Fruit fly (Drosophila melanogaster) whole organism, embryonic: ENCODE results near the gene CG6689.

Experiments
- Adf1 ChIP-seq: fragments of 200-800 bp; sonication (Bioruptor generic); IDR thresholded peaks from 2 replicates; pipeline ENCODE4 v1.3.6; 2022; ENCODE audit warnings: missing biosample characterization, missing genetic modification characterization
- Asciz ChIP-seq: fragments of 200-800 bp; sonication (Bioruptor generic); optimal IDR thresholded peaks from 2 replicates; lab custom pipeline; 2017; ENCODE audit warnings: missing biosample characterization, mild to moderate bottlenecking, missing genetic modification characterization, missing genetic modification reagents
- Atf-2 ChIP-seq: fragments of 200-800 bp; sonication (Bioruptor generic); optimal IDR thresholded peaks from 2 replicates; lab custom pipeline; 2016; ENCODE audit warnings: missing biosample characterization, missing genetic modification characterization
- Blimp-1 ChIP-seq: fragments of 200-800 bp; sonication (Bioruptor generic); optimal IDR thresholded peaks from 3 replicates; lab custom pipeline; 2018; ENCODE audit warnings: missing biosample characterization, missing genetic modification characterization, mild to moderate bottlenecking, moderate library complexity, missing genetic modification reagents
- Bteb2 ChIP-seq: fragments of 200-800 bp; sonication (Bioruptor generic); optimal IDR thresholded peaks from 2 replicates; lab custom pipeline; 2016; ENCODE audit warnings: missing biosample characterization, missing genetic modification characterization
- CG10366 ChIP-seq: fragments of 200-800 bp; sonication (Bioruptor generic); IDR thresholded peaks from 2 replicates; pipeline ENCODE4 v1.3.6; 2022; ENCODE audit warnings: missing biosample characterization, missing genetic modification characterization
- CG10431 ChIP-seq: fragments of 200-800 bp; sonication (Bioruptor generic); optimal IDR thresholded peaks from 3 replicates; lab custom pipeline; 2018; ENCODE audit warnings: missing biosample characterization, mild to moderate bottlenecking, missing genetic modification characterization
- CG10462 ChIP-seq: fragments of 200-800 bp; sonication (Bioruptor generic); optimal IDR thresholded peaks from 2 replicates; lab custom pipeline; 2016; ENCODE audit warnings: missing biosample characterization, missing genetic modification characterization
- CG10543 ChIP-seq: fragments of 200-800 bp; sonication (Bioruptor generic); optimal IDR thresholded peaks from 3 replicates; lab custom pipeline; 2017; ENCODE audit warnings: missing biosample characterization, mild to moderate bottlenecking, missing genetic modification characterization, moderate library complexity
- CG11723 ChIP-seq: fragments of 200-800 bp; sonication (Bioruptor generic); optimal IDR thresholded peaks from 2 replicates; lab custom pipeline; 2017; ENCODE audit warnings: missing biosample characterization, mild to moderate bottlenecking, missing genetic modification characterization
- CG14050 ChIP-seq: fragments of 200-800 bp; sonication (Bioruptor generic); IDR thresholded peaks from 3 replicates; pipeline ENCODE4 v1.3.6; 2022; ENCODE audit warnings: missing biosample characterization, missing genetic modification characterization
- CG17912 ChIP-seq: fragments of 200-800 bp; sonication (Bioruptor generic); optimal IDR thresholded peaks from 2 replicates; lab custom pipeline; 2018; ENCODE audit warnings: missing biosample characterization, mild to moderate bottlenecking, missing genetic modification characterization
- CG18262 ChIP-seq: fragments of 200-800 bp; optimal IDR thresholded peaks from 3 replicates; lab custom pipeline; 2019; ENCODE audit warnings: missing biosample characterization, mild to moderate bottlenecking, missing genetic modification characterization, moderate library complexity
- CG18476 ChIP-seq: fragments of 200-800 bp; sonication (Bioruptor generic); optimal IDR thresholded peaks from 2 replicates; lab custom pipeline; 2016; ENCODE audit warnings: missing biosample characterization, mild to moderate bottlenecking, missing genetic modification characterization
- CG2116 ChIP-seq: fragments of 200-800 bp; sonication (Bioruptor generic); optimal IDR thresholded peaks from 3 replicates; lab custom pipeline; 2018; ENCODE audit warnings: missing biosample characterization, mild to moderate bottlenecking, missing genetic modification characterization
- CG31365 ChIP-seq: fragments of 200-800 bp; sonication (Bioruptor generic); optimal IDR thresholded peaks from 2 replicates; lab custom pipeline; 2018; ENCODE audit warnings: missing biosample characterization, mild to moderate bottlenecking, missing genetic modification characterization
- CG42726 ChIP-seq: fragments of 200-800 bp; sonication (Bioruptor generic); IDR thresholded peaks from 2 replicates; pipeline ENCODE4 v1.3.6; 2022; ENCODE audit warnings: missing biosample characterization, missing genetic modification characterization; ENCODE audit not compliant: partially characterized antibody
- CG43689 ChIP-seq: fragments of 200-800 bp; sonication (Bioruptor generic); IDR thresholded peaks from 2 replicates; pipeline ENCODE4 v1.3.6; 2022; ENCODE audit warnings: missing biosample characterization, missing genetic modification characterization
- CG6175 ChIP-seq: fragments of 200-800 bp; sonication (Bioruptor generic); IDR thresholded peaks from 3 replicates; pipeline ENCODE4 v1.3.6; 2022; ENCODE audit warnings: missing biosample characterization, missing genetic modification characterization
- CG6272 ChIP-seq: fragments of 200-800 bp; sonication (Bioruptor generic); IDR thresholded peaks from 2 replicates; pipeline ENCODE4 v1.3.6; 2022; ENCODE audit warnings: missing biosample characterization, missing genetic modification characterization
- CG7839 ChIP-seq: fragments of 200-800 bp; sonication (Bioruptor generic); optimal IDR thresholded peaks from 3 replicates; lab custom pipeline; 2018; ENCODE audit warnings: missing biosample characterization, mild to moderate bottlenecking, missing genetic modification characterization, moderate library complexity
- CG7928 ChIP-seq: fragments of 200-800 bp; sonication (Bioruptor generic); optimal IDR thresholded peaks from 2 replicates; lab custom pipeline; 2017; ENCODE audit warnings: missing biosample characterization, mild to moderate bottlenecking, missing genetic modification characterization
- Camta ChIP-seq: fragments of 200-800 bp; sonication (Bioruptor generic); optimal IDR thresholded peaks from 2 replicates; lab custom pipeline; 2016; ENCODE audit warnings: missing biosample characterization, missing genetic modification characterization
- CkIIα-i1 ChIP-seq: fragments of 200-800 bp; sonication (Bioruptor generic); IDR thresholded peaks from 2 replicates; pipeline ENCODE4 v1.3.6; 2022; ENCODE audit warnings: missing biosample characterization, missing genetic modification characterization
- Dfd ChIP-seq, 2 experiments: fragments of >200 bp; optimal IDR thresholded peaks; 2 replicates each; lab custom pipeline; 2017; ENCODE audit warnings: missing biosample characterization in 2 of 2, missing genetic modification characterization in 2 of 2
- H2.0 ChIP-seq: fragments of 200-800 bp; sonication (Bioruptor generic); IDR thresholded peaks from 2 replicates; pipeline ENCODE4 v1.3.6; 2022; ENCODE audit warnings: missing biosample characterization, missing genetic modification characterization
- HLH54F ChIP-seq: fragments of 200-800 bp; sonication (Bioruptor generic); optimal IDR thresholded peaks from 3 replicates; lab custom pipeline; 2016; ENCODE audit warnings: missing biosample characterization, missing genetic modification characterization
- HLHmδ ChIP-seq: fragments of 200-800 bp; sonication (Bioruptor generic); optimal IDR thresholded peaks from 2 replicates; lab custom pipeline; 2018; ENCODE audit warnings: missing biosample characterization, mild to moderate bottlenecking, missing genetic modification characterization, moderate library complexity
- Hand ChIP-seq: fragments of 200-800 bp; sonication (Bioruptor generic); optimal IDR thresholded peaks from 2 replicates; lab custom pipeline; 2017; ENCODE audit warnings: mild to moderate bottlenecking, missing biosample characterization, missing genetic modification reagents, missing genetic modification characterization
- Hey ChIP-seq: fragments of 200-800 bp; sonication (Bioruptor generic); optimal IDR thresholded peaks from 3 replicates; lab custom pipeline; 2018; ENCODE audit warnings: missing biosample characterization, mild to moderate bottlenecking, missing genetic modification characterization
- Hmx ChIP-seq: fragments of 200-800 bp; sonication (Bioruptor generic); optimal IDR thresholded peaks from 2 replicates; lab custom pipeline; 2016; ENCODE audit warnings: missing biosample characterization, missing genetic modification characterization
- Hr39 ChIP-seq: fragments of >200 bp; optimal IDR thresholded peaks from 2 replicates; lab custom pipeline; 2017
- Hsf ChIP-seq: fragments of 200-800 bp; sonication (Bioruptor generic); optimal IDR thresholded peaks from 3 replicates; lab custom pipeline; 2016; ENCODE audit warnings: missing biosample characterization, missing genetic modification characterization
- NC2β ChIP-seq: fragments of 200-800 bp; sonication (Bioruptor generic); optimal IDR thresholded peaks from 2 replicates; lab custom pipeline; 2016; ENCODE audit warnings: missing biosample characterization, missing genetic modification characterization
- Oli ChIP-seq: fragments of 200-800 bp; sonication (Bioruptor generic); optimal IDR thresholded peaks from 2 replicates; lab custom pipeline; 2018; ENCODE audit warnings: missing biosample characterization, mild to moderate bottlenecking, missing genetic modification characterization, moderate library complexity
- ato ChIP-seq: fragments of 200-800 bp; sonication (Bioruptor generic); IDR thresholded peaks from 2 replicates; pipeline ENCODE4 v1.3.6; 2022; ENCODE audit warnings: missing biosample characterization, missing genetic modification characterization; ENCODE audit not compliant: partially characterized antibody
- chinmo ChIP-seq: fragments of 200-800 bp; sonication (Bioruptor generic); IDR thresholded peaks from 4 replicates; pipeline ENCODE4 v1.3.6; 2022; ENCODE audit warnings: missing biosample characterization, missing genetic modification characterization; ENCODE audit not compliant: partially characterized antibody
- gcm2 ChIP-seq: fragments of 200-800 bp; sonication (Bioruptor generic); optimal IDR thresholded peaks from 2 replicates; lab custom pipeline; 2016; ENCODE audit warnings: missing biosample characterization, missing genetic modification characterization
- ind ChIP-seq: fragments of 200-800 bp; sonication (Bioruptor generic); optimal IDR thresholded peaks from 3 replicates; lab custom pipeline; 2016; ENCODE audit warnings: missing biosample characterization, missing genetic modification characterization
- kah ChIP-seq: fragments of 200-800 bp; sonication (Bioruptor generic); optimal IDR thresholded peaks from 2 replicates; lab custom pipeline; 2018; ENCODE audit warnings: missing biosample characterization, mild to moderate bottlenecking, missing genetic modification characterization
- luna ChIP-seq: fragments of 200-800 bp; sonication (Bioruptor generic); optimal IDR thresholded peaks from 2 replicates; lab custom pipeline; 2016; ENCODE audit warnings: missing biosample characterization, missing genetic modification characterization
- odd ChIP-seq: fragments of 200-800 bp; sonication (Bioruptor generic); optimal IDR thresholded peaks from 2 replicates; lab custom pipeline; 2017; ENCODE audit warnings: missing biosample characterization, mild to moderate bottlenecking, missing genetic modification characterization
- rib ChIP-seq: fragments of 200-800 bp; sonication (Bioruptor generic); IDR thresholded peaks from 2 replicates; pipeline ENCODE4 v1.3.6; 2022; ENCODE audit warnings: missing biosample characterization, missing genetic modification characterization
- shn ChIP-seq: fragments of 200-800 bp; sonication (Bioruptor generic); optimal IDR thresholded peaks from 3 replicates; lab custom pipeline; 2016; ENCODE audit warnings: missing biosample characterization, missing genetic modification characterization
- sim ChIP-seq: fragments of 200-800 bp; sonication (Bioruptor generic); IDR thresholded peaks from 2 replicates; pipeline ENCODE4 v1.3.6; 2022; ENCODE audit warnings: missing biosample characterization, missing genetic modification characterization
- slbo ChIP-seq: fragments of 200-800 bp; sonication (Bioruptor generic); IDR thresholded peaks from 2 replicates; pipeline ENCODE4 v1.3.6; 2022; ENCODE audit warnings: missing biosample characterization, missing genetic modification characterization
- slp2 ChIP-seq: fragments of 200-800 bp; sonication (Bioruptor generic); optimal IDR thresholded peaks from 2 replicates; lab custom pipeline; 2016; ENCODE audit warnings: missing biosample characterization, missing genetic modification characterization
- tna ChIP-seq: fragments of 200-800 bp; sonication (Bioruptor generic); IDR thresholded peaks from 2 replicates; pipeline ENCODE4 v1.3.6; 2022; ENCODE audit warnings: missing biosample characterization, missing genetic modification characterization; ENCODE audit not compliant: partially characterized antibody
- unpg ChIP-seq: fragments of 200-800 bp; sonication (Bioruptor generic); optimal IDR thresholded peaks from 3 replicates; lab custom pipeline; 2018; ENCODE audit warnings: missing biosample characterization, mild to moderate bottlenecking, missing genetic modification characterization, moderate library complexity
- zen ChIP-seq: fragments of 200-800 bp; sonication (Bioruptor generic); optimal IDR thresholded peaks from 3 replicates; lab custom pipeline; 2018; ENCODE audit warnings: missing biosample characterization, mild to moderate bottlenecking, missing genetic modification characterization, moderate library complexity
- zen2 ChIP-seq: fragments of 200-800 bp; sonication (Bioruptor generic); IDR thresholded peaks from 3 replicates; pipeline ENCODE4 v1.3.6; 2022; ENCODE audit warnings: missing biosample characterization, missing genetic modification characterization; ENCODE audit not compliant: partially characterized antibody

CG6689 gene

dm6 chr3R:11214449-11214950, 5.4 kb downstream of the CG6689 start, which contains the start of gene ZnT86D (continued):
- TF ChIP-seq HLHmδ (GFP tag; lab: Kevin White, UChicago) (no peak), odd (GFP tag; lab: Kevin White, UChicago) (peak; percentile 37), CG18262 (peak; percentile 69), Dfd (GFP tag; optimal IDR thresholded peaks at IDR 0.05; lab: Kevin White, UChicago) (no peak), Hand (GFP tag; lab: Kevin White, UChicago) (peak; percentile 15), CG14050 (GFP tag; lab: Robert Waterston, UW) (no peak), sim (GFP tag; lab: Robert Waterston, UW) (no peak), slbo (peak; percentile 70), CG7928 (no peak), H2.0 (GFP tag; lab: Robert Waterston, UW) (no peak), zen2 (GFP tag; lab: Robert Waterston, UW) (no peak), Hmx (no peak), CkIIα-i1 (no peak), luna (no peak), shn (GFP tag; lab: Kevin White, UChicago) (peak; percentile 69), Hsf (GFP tag; lab: Kevin White, UChicago) (peak; percentile 60), chinmo (GFP tag; lab: Robert Waterston, UW) (no peak), Camta (peak; percentile 35), kah (GFP tag; lab: Kevin White, UChicago) (peak; percentile 11), CG10543 (GFP tag; lab: Kevin White, UChicago) (peak; percentile 87), CG10366 (GFP tag; lab: Robert Waterston, UW) (peak; percentile 30; the same call in 1 of the 2 replicates), Oli (tag; lab: Kevin White, UChicago) (peak; percentile 44), Blimp-1 (GFP tag; lab: Kevin White, UChicago) (peak; percentile 43), rib (no peak), CG42726 (no peak), Asciz (GFP tag; lab: Kevin White, UChicago) (peak; percentile 5), CG6175 (no peak), unpg (peak; percentile 58), ato (GFP tag; lab: Robert Waterston, UW) (no peak), gcm2 (no peak), slp2 (GFP tag; lab: Kevin White, UChicago) (peak; percentile 35), CG10462 (GFP tag; lab: Kevin White, UChicago) (no peak), HLH54F (peak; percentile 75), CG17912 (GFP tag; lab: Kevin White, UChicago) (peak; percentile 2), ind (GFP tag; lab: Kevin White, UChicago) (peak; percentile 59), Hr39 (lab: Kevin White, UChicago) (no peak), CG43689 (no peak), CG10431 (no peak), CG6272 (GFP tag; lab: Robert Waterston, UW) (no peak), Bteb2 (GFP tag; lab: Kevin White, UChicago) (peak; percentile 50), CG31365 (tag; lab: Kevin White, UChicago) (no peak), CG2116 (no peak), CG7839 (peak; percentile 71), zen (tag; lab: Kevin White, UChicago) (peak; percentile 40), Adf1 (GFP tag; lab: Robert Waterston, UW) (no peak), Hey (tag; lab: Kevin White, UChicago) (no peak), NC2β (peak; percentile 68), Atf-2 (GFP tag; lab: Kevin White, UChicago) (peak; percentile 5), CG18476 (GFP tag; lab: Kevin White, UChicago) (peak; percentile 51), tna (no peak), CG11723 (GFP tag; lab: Kevin White, UChicago) (no peak)
